Worm (Caenorhabditis elegans): ENCODE data around the gene C45B11.9.

Gene C45B11.9

ce11 chrV:11076403-11076802 is 36.3 kb downstream of the C45B11.9 start (continued):
- TF ChIP-seq nhr-10 (tag; optimal IDR thresholded peaks at IDR 0.05) (no peak), mep-1 (tag; optimal IDR thresholded peaks at IDR 0.05) (no peak), nhr-111 (GFP tag; optimal IDR thresholded peaks at IDR 0.05) (no peak), D1046.2 (GFP tag; IDR thresholded peaks at IDR 0.05) (no peak), nhr-25 (tag; optimal IDR thresholded peaks at IDR 0.05; ENCODE audit: borderline replicate concordance, insufficient read depth) (no peak), nhr-6 (tag; optimal IDR thresholded peaks at IDR 0.05) (peak; percentile 10), ceh-44 (GFP tag; IDR thresholded peaks at IDR 0.05) (no peak), spr-3 (GFP tag; optimal IDR thresholded peaks at IDR 0.05) (no peak), snpc-4 (tag; optimal IDR thresholded peaks at IDR 0.05) (no peak), lin-29 (GFP tag; IDR thresholded peaks at IDR 0.05) (0 out of 2 replicates have a peak, but pooled peaks have one; percentile 9), T20F7.1 (GFP tag; optimal IDR thresholded peaks at IDR 0.05) (no peak), php-3 (GFP tag; IDR thresholded peaks at IDR 0.05) (no peak), lin-1 (GFP tag; IDR thresholded peaks at IDR 0.05) (0 out of 2 replicates have a peak, but pooled peaks have one; percentile 24), dpl-1 (GFP tag; optimal IDR thresholded peaks at IDR 0.05) (no peak), lim-7 (GFP tag; IDR thresholded peaks at IDR 0.05) (peak; percentile 57), lin-13 (GFP tag; optimal IDR thresholded peaks at IDR 0.05) (peak; percentile 50), ceh-32 (tag; optimal IDR thresholded peaks at IDR 0.05; ENCODE audit: poor library complexity) (no peak), snpc-1.2 (GFP tag; IDR thresholded peaks at IDR 0.05) (peak; percentile 61; the same call in 1 of the 2 replicates), vab-7 (GFP tag; IDR thresholded peaks at IDR 0.05) (no peak; the same call in 1 of the 2 replicates), F49E8.2 (tag; optimal IDR thresholded peaks at IDR 0.05; ENCODE audit: borderline replicate concordance) (peak; percentile 93), lin-15B (tag; optimal IDR thresholded peaks at IDR 0.05) (no peak), mdl-1 (tag; optimal IDR thresholded peaks at IDR 0.05) (no peak), daf-8 (GFP tag; IDR thresholded peaks at IDR 0.05) (no peak), nhr-237 (tag; optimal IDR thresholded peaks at IDR 0.05) (no peak), fos-1 (tag; optimal IDR thresholded peaks at IDR 0.05) (no peak), madf-5 (GFP tag; IDR thresholded peaks at IDR 0.05) (peak in 1 of 2 experiments; percentile 83; a peak in 2 of 4 replicates), hlh-11 (tag; optimal IDR thresholded peaks at IDR 0.05) (peak; percentile 15), sdz-12 (GFP tag; optimal IDR thresholded peaks at IDR 0.05) (no peak), unc-62 (GFP tag; optimal IDR thresholded peaks at IDR 0.05 in 1 of 2) (no peak), unc-62 (tag; optimal IDR thresholded peaks at IDR 0.05) (no peak), skn-1 (tag; optimal IDR thresholded peaks at IDR 0.05) (no peak), ctbp-1 (GFP tag; IDR thresholded peaks at IDR 0.05) (peak; percentile 75), unc-39 (tag; optimal IDR thresholded peaks at IDR 0.05) (no peak), zfp-3 (GFP tag; conservative IDR thresholded peaks at IDR 0.05) (peak; percentile 49), daf-12 (tag; optimal IDR thresholded peaks at IDR 0.05) (no peak), gei-8 (GFP tag; optimal IDR thresholded peaks at IDR 0.05) (no peak), T26A8.4 (GFP tag; IDR thresholded peaks at IDR 0.05) (no peak; the same call in 1 of the 2 replicates), mdt-29 (GFP tag; IDR thresholded peaks at IDR 0.05) (peak; percentile 74), zag-1 (tag; optimal IDR thresholded peaks at IDR 0.05) (no peak), duxl-1 (tag; optimal IDR thresholded peaks at IDR 0.05; ENCODE audit: poor library complexity) (no peak), hlh-30 (tag; optimal IDR thresholded peaks at IDR 0.05; ENCODE audit: insufficient read depth) (peak; percentile 22), aly-2 (tag; optimal IDR thresholded peaks at IDR 0.05) (peak; percentile 25), F10B5.3 (tag; optimal IDR thresholded peaks at IDR 0.05) (no peak), lsy-2 (tag; optimal IDR thresholded peaks at IDR 0.05) (no peak), saeg-2 (GFP tag; IDR thresholded peaks at IDR 0.05) (peak; percentile 67; the same call in 1 of the 2 replicates), nhr-102 (tag; optimal IDR thresholded peaks at IDR 0.05) (no peak), ztf-7 (tag; optimal IDR thresholded peaks at IDR 0.05) (no peak), hmg-1.1 (GFP tag; IDR thresholded peaks at IDR 0.05) (0 out of 2 replicates have a peak, but pooled peaks have one; percentile 26), attf-4 (tag; optimal IDR thresholded peaks at IDR 0.05) (no peak), nhr-48 (tag; optimal IDR thresholded peaks at IDR 0.05) (no peak), ceh-82 (tag; optimal IDR thresholded peaks at IDR 0.05) (no peak), dmd-8 (GFP tag; IDR thresholded peaks at IDR 0.05) (peak; percentile 81; the same call in 1 of the 2 replicates)

Measured in whole organism, L4 larva.